Worm (Caenorhabditis elegans): Measurements from ENCODE around the gene C35A5.11.

DNA sequence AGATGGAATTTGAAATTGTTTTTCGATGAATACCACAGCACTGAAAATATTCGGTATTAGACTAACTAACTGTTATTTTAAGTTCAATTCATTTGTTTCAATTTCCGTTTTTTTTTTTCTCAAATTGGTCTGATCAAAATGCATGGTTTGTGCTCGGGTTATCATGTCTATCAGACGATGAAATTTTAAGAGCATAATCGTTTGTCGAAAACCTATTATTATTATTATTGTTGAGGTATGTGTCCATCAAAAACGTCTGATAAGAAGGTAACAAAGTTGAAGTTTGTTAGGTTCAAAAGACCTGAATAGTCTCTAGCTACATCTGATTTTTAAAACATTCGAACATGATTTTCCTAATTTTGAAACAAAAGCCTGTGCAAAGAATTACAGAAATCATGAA is 18.9 kb downstream of the C35A5.11 start:
- TF ChIP-seq ztf-11 (tag; optimal IDR thresholded peaks at IDR 0.05) (no peak), ces-1 (GFP tag; optimal IDR thresholded peaks at IDR 0.05) (no peak), lin-13 (tag; optimal IDR thresholded peaks at IDR 0.05) (no peak), ham-2 (GFP tag; optimal IDR thresholded peaks at IDR 0.05) (no peak), unc-39 (tag; optimal IDR thresholded peaks at IDR 0.05) (no peak), pha-4 (tag; optimal IDR thresholded peaks at IDR 0.05) (no peak), unc-62 (GFP tag; optimal IDR thresholded peaks at IDR 0.05) (no peak), sptf-1 (tag; optimal IDR thresholded peaks at IDR 0.05) (no peak), ceh-43 (GFP tag; optimal IDR thresholded peaks at IDR 0.05) (no peak), mls-2 (tag; optimal IDR thresholded peaks at IDR 0.05) (no peak), nhr-28 (tag; optimal IDR thresholded peaks at IDR 0.05) (no peak), mep-1 (tag; optimal IDR thresholded peaks at IDR 0.05) (no peak)

Data from whole organism, mixed stage, embryonic.